Fruit fly (Drosophila melanogaster): Measurements from ENCODE around the gene Traf4.

DNA sequence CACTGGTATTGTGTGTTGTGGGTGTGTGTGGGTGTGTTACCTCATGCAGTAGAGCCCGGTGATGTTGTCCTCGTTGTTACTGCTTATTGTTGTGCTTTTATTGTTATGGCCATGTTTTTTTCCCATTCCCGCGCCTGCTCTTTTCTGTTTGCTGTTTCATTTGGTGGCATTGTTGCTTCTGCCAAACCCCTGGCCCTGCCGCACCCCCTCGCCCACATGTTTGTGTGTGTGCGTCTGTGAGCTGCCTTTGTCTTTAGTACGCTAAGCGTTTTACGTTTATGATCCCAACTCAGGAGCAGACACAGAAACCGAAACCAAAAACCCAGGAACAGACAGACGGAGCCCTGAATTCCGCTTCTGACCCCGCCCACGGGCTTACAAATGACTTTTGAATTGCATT, 52.3 kb downstream of the Traf4 start:
- TF ChIP-seq insv (optimal IDR thresholded peaks at IDR 0.05) = no peak
- TF ChIP-seq psq (optimal IDR thresholded peaks at IDR 0.05) = no peak
- TF ChIP-seq h (optimal IDR thresholded peaks at IDR 0.05) = no peak
- no peak for TF ChIP-seq ttk (optimal IDR thresholded peaks at IDR 0.05)
- no peak for TF ChIP-seq Sin3A (optimal IDR thresholded peaks at IDR 0.05)
